Fruit fly (Drosophila melanogaster): ENCODE data around the gene rdhB.

The rdhB gene

DNA sequence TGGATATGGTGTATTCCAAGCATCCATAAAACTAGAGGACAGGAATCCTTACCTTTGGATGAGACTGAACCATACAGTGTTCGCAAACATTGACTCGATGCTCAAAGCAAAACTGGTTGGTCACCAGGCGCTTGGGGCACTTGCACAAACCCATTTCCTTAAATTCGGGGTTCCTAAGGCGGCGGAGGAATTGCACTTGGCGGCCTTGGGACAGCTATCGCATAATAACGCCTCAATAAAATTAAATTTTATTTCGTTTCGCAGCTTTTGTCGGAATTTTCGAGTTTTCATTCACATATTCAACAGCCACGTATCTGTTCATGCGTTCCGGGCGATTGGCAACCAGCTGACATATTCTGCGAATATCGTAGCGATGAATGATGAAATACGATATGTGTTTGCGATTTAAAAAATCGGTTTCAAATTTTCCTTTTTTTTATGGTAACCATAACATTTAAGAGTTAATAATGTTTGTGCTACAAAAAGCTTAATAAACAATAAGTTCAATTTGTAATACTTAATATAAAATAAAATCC, 14.2 kb downstream of the rdhB start, which contains the start of gene CG5382:
TSS of gene CG5382 (minus strand) at position 324 of the 536 bp plus-strand sequence.
- TF ChIP-seq fd96Ca (GFP tag; IDR thresholded peaks at IDR 0.05) (no peak), EcR (GFP tag; optimal IDR thresholded peaks at IDR 0.05) (no peak), Snoo (tag; optimal IDR thresholded peaks at IDR 0.05) (no peak), CG12605 (GFP tag; IDR thresholded peaks at IDR 0.05) (no peak), gl (tag; optimal IDR thresholded peaks at IDR 0.05) (no peak), CG9948 (tag; optimal IDR thresholded peaks at IDR 0.05) (no peak)

DNA sequence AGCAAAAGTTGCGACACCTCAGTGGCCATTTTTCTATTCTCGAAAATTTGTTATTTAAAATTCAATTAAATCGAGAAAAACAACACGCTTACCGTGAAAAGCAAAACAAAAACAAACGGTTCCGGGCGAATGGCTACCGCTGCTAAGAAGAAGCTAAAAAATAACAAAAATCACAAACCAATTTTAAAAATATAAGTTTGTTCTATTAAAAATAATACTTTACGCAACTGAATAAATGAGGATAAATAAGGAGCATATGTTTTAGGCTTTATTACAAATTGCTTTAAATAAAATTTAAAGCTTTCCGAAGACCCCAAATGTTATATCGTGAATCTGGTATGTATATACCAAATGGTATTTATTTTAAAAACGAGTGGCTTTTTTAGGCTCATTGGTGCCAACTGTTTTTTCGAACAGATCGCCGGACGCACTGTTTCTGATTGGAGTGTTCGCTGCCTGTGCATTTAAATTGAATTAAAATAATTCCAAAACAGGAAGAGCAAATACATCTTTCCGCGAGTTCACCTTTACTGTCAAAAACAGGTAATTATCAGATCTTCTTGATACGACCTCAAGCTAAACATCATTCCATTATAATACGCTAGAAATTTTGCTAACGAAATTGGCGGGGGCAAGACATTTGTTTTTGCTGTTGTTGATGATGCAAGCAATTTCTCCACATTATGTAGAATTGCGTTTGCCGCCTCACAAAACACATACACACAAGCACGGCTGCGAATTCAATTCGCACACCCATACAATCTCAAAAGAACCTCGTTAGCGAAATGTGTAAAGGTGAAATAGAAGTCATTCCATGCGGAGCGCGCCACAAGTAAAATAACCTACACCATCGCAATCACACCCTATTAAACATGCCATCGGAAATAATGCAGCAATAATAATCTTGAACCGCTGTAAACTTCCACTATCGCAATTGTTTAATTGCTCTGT, 15.9 kb downstream of the rdhB start, which contains the start of the genes Polr3F and PyK:
TSS of gene Polr3F (minus strand) at position 248 of the 951 bp plus-strand sequence.
TSS of gene PyK (plus strand) at position 411 of the 951 bp plus-strand sequence.
- TF ChIP-seq CG10348 (GFP tag; IDR thresholded peaks at IDR 0.05) (no peak), CG12605 (GFP tag; IDR thresholded peaks at IDR 0.05) (peak; percentile 48; the same call in 1 of the 2 replicates), CG15710 (tag; optimal IDR thresholded peaks at IDR 0.05) (peak; percentile 40), Pif1B (GFP tag; optimal IDR thresholded peaks at IDR 0.05) (no peak), D1 (tag; optimal IDR thresholded peaks at IDR 0.05) (no peak), CG4496 (GFP tag; IDR thresholded peaks at IDR 0.05) (peak; percentile 63; the same call in 2 of the 3 replicates), rn (GFP tag; IDR thresholded peaks at IDR 0.05) (no peak), Ets98B (GFP tag; IDR thresholded peaks at IDR 0.05) (no peak), CG14655 (GFP tag; optimal IDR thresholded peaks at IDR 0.05) (peak; percentile 60), CG34367 (tag; optimal IDR thresholded peaks at IDR 0.05) (peak; percentile 61), CG8159 (tag; optimal IDR thresholded peaks at IDR 0.05) (peak; percentile 50), CG17806 (tag; optimal IDR thresholded peaks at IDR 0.05) (peak; percentile 29), Snoo (tag; optimal IDR thresholded peaks at IDR 0.05) (peak; percentile 2), fd96Ca (GFP tag; IDR thresholded peaks at IDR 0.05) (no peak), CG8301 (tag; optimal IDR thresholded peaks at IDR 0.05) (peak; percentile 28), CG13204 (GFP tag; optimal IDR thresholded peaks at IDR 0.05) (no peak), gl (tag; optimal IDR thresholded peaks at IDR 0.05) (peak; percentile 35), Pif1A (GFP tag; optimal IDR thresholded peaks at IDR 0.05) (peak; percentile 18), EcR (GFP tag; optimal IDR thresholded peaks at IDR 0.05) (no peak), CG9948 (tag; optimal IDR thresholded peaks at IDR 0.05) (peak; percentile 9), CG32121 (GFP tag; IDR thresholded peaks at IDR 0.05) (no peak)

dm6 chr3R:22368077-22368776, 16.7 kb downstream of the rdhB start:
- TF ChIP-seq EcR (GFP tag; optimal IDR thresholded peaks at IDR 0.05) (peak; percentile 71), CG8159 (tag; optimal IDR thresholded peaks at IDR 0.05) (no peak), Pif1A (GFP tag; optimal IDR thresholded peaks at IDR 0.05) (no peak), Pif1B (GFP tag; optimal IDR thresholded peaks at IDR 0.05) (no peak), D1 (tag; optimal IDR thresholded peaks at IDR 0.05) (no peak), CG17806 (tag; optimal IDR thresholded peaks at IDR 0.05) (no peak), fd96Ca (GFP tag; IDR thresholded peaks at IDR 0.05) (peak; percentile 30; the same call in 1 of the 3 replicates), CG9948 (tag; optimal IDR thresholded peaks at IDR 0.05) (no peak), CG12605 (GFP tag; IDR thresholded peaks at IDR 0.05) (no peak), CG4496 (GFP tag; IDR thresholded peaks at IDR 0.05) (peak; percentile 85), CG14655 (GFP tag; optimal IDR thresholded peaks at IDR 0.05) (no peak), Ets98B (GFP tag; IDR thresholded peaks at IDR 0.05) (no peak; the same call in 1 of the 2 replicates), CG32121 (GFP tag; IDR thresholded peaks at IDR 0.05) (peak; percentile 20; the same call in 1 of the 2 replicates)

DNA sequence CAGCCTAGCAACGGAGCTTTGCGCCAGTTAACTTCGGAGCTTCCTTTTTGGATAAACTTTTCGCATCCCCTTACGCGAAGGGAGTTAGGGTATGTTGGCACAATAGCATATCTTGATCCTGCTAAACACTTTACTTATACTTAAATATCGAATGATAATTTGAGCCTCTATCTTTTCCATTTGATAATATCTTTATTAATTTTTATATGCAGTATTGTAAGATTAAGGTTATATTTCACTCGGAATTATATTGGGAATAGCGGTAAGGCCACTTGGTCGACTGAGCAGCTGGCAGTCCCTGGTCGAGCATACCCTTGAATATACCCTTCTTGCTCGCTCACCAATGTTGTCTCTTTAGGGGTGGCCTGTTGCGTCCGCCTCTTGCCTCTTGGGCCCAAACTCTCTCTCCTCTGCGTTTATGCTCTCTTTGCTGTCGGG, 17.3 kb downstream of the rdhB start:
- TF ChIP-seq CG32121 (GFP tag; IDR thresholded peaks at IDR 0.05) (peak; percentile 64), CG13204 (GFP tag; optimal IDR thresholded peaks at IDR 0.05) (no peak), CG14655 (GFP tag; optimal IDR thresholded peaks at IDR 0.05) (no peak), fd96Ca (GFP tag; IDR thresholded peaks at IDR 0.05) (peak; percentile 77), CG8159 (tag; optimal IDR thresholded peaks at IDR 0.05) (no peak), D1 (tag; optimal IDR thresholded peaks at IDR 0.05) (no peak), EcR (GFP tag; optimal IDR thresholded peaks at IDR 0.05) (no peak), CG8301 (tag; optimal IDR thresholded peaks at IDR 0.05) (peak; percentile 11), Pif1B (GFP tag; optimal IDR thresholded peaks at IDR 0.05) (peak; percentile 80), CG34367 (tag; optimal IDR thresholded peaks at IDR 0.05) (no peak), CG9948 (tag; optimal IDR thresholded peaks at IDR 0.05) (peak; percentile 32), gl (tag; optimal IDR thresholded peaks at IDR 0.05) (no peak), CG15710 (tag; optimal IDR thresholded peaks at IDR 0.05) (peak; percentile 55), Ets98B (GFP tag; IDR thresholded peaks at IDR 0.05) (peak; percentile 63), rn (GFP tag; IDR thresholded peaks at IDR 0.05) (peak; percentile 69), Pif1A (GFP tag; optimal IDR thresholded peaks at IDR 0.05) (peak; percentile 67), CG17806 (tag; optimal IDR thresholded peaks at IDR 0.05) (peak; percentile 11), CG4496 (GFP tag; IDR thresholded peaks at IDR 0.05) (peak; percentile 72), Snoo (tag; optimal IDR thresholded peaks at IDR 0.05) (peak; percentile 74), CG12605 (GFP tag; IDR thresholded peaks at IDR 0.05) (peak; percentile 68), CG10348 (GFP tag; IDR thresholded peaks at IDR 0.05) (no peak)

dm6 chr3R:22372535-22372934, 21.0 kb downstream of the rdhB start, which contains the start of gene CG7069:
TSS of gene CG7069 (plus strand) at chr3R:22372835.
- TF ChIP-seq CG10348 (GFP tag; IDR thresholded peaks at IDR 0.05) (no peak), CG14655 (GFP tag; optimal IDR thresholded peaks at IDR 0.05) (no peak), Pif1B (GFP tag; optimal IDR thresholded peaks at IDR 0.05) (no peak), CG17806 (tag; optimal IDR thresholded peaks at IDR 0.05) (no peak), Ets98B (GFP tag; IDR thresholded peaks at IDR 0.05) (no peak), Snoo (tag; optimal IDR thresholded peaks at IDR 0.05) (no peak), EcR (GFP tag; optimal IDR thresholded peaks at IDR 0.05) (no peak), CG32121 (GFP tag; IDR thresholded peaks at IDR 0.05) (no peak), CG12605 (GFP tag; IDR thresholded peaks at IDR 0.05) (no peak)
